Worm (Caenorhabditis elegans) whole organism, young adult: ENCODE data around the gene T26A5.2.

Experiments
- B0019.2 ChIP-seq: fragments of 200-800 bp; sonication (Bioruptor generic); conservative IDR thresholded peaks from 2 replicates; pipeline ENCODE4 v1.3.6; 2022; ENCODE audit warnings: missing genetic modification reagents, missing genetic modification characterization, missing compliant biosample characterization
- C06A6.2 ChIP-seq: fragments of 200-800 bp; sonication (Bioruptor generic); conservative IDR thresholded peaks from 2 replicates; pipeline ENCODE4 v1.3.6; 2022; ENCODE audit warnings: missing genetic modification characterization, missing compliant biosample characterization
- D2030.7 ChIP-seq: fragments of 200-800 bp; sonication (Bioruptor generic); IDR thresholded peaks from 2 replicates; pipeline ENCODE4 v1.3.6; 2022; ENCODE audit warnings: missing genetic modification reagents, missing genetic modification characterization, missing compliant biosample characterization
- F22D6.2 ChIP-seq: sonication (generic microtip); optimal IDR thresholded peaks from 2 replicates; lab custom pipeline; 2016; ENCODE audit warnings: mild to moderate bottlenecking, missing genetic modification characterization, missing compliant biosample characterization
- F52B5.7 ChIP-seq: sonication (generic microtip); optimal IDR thresholded peaks from 2 replicates; lab custom pipeline; 2016; ENCODE audit warnings: mild to moderate bottlenecking, missing genetic modification characterization, missing compliant biosample characterization
- F55B11.4 ChIP-seq: sonication (generic microtip); optimal IDR thresholded peaks from 2 replicates; lab custom pipeline; 2016; ENCODE audit warnings: missing compliant biosample characterization, missing genetic modification characterization, borderline replicate concordance; ENCODE audit not compliant: insufficient read depth
- K11D2.4 ChIP-seq: fragments of 200-800 bp; sonication (Bioruptor generic); IDR thresholded peaks from 2 replicates; pipeline ENCODE4 v1.3.6; 2022; ENCODE audit warnings: missing genetic modification reagents, missing genetic modification characterization, missing compliant biosample characterization
- T07F8.4 ChIP-seq: sonication (generic microtip); optimal IDR thresholded peaks from 2 replicates; lab custom pipeline; 2016; ENCODE audit warnings: mild to moderate bottlenecking, missing genetic modification characterization, moderate library complexity, missing compliant biosample characterization
- T26A5.8 ChIP-seq: sonication (generic microtip); optimal IDR thresholded peaks from 2 replicates; lab custom pipeline; 2016; ENCODE audit warnings: missing genetic modification characterization, missing compliant biosample characterization
- Y79H2A.3 ChIP-seq: fragments of 200-800 bp; sonication (Bioruptor generic); conservative IDR thresholded peaks from 2 replicates; pipeline ENCODE4 v1.3.6; 2022; ENCODE audit warnings: missing genetic modification reagents, missing genetic modification characterization, missing compliant biosample characterization
- aptf-3 ChIP-seq: fragments of 200-800 bp; sonication (Bioruptor generic); IDR thresholded peaks from 2 replicates; pipeline ENCODE4 v1.3.6; 2022; ENCODE audit warnings: missing genetic modification characterization, missing compliant biosample characterization
- attf-5 ChIP-seq: fragments of 200-800 bp; sonication (Bioruptor generic); optimal IDR thresholded peaks from 2 replicates; lab custom pipeline; 2018; ENCODE audit warnings: mild to moderate bottlenecking, missing genetic modification characterization, missing compliant biosample characterization
- bed-1 ChIP-seq: fragments of 200-800 bp; sonication (Bioruptor generic); IDR thresholded peaks from 2 replicates; pipeline ENCODE4 v1.3.6; 2022; ENCODE audit warnings: missing genetic modification reagents, missing genetic modification characterization, missing compliant biosample characterization
- bed-2 ChIP-seq: fragments of 200-800 bp; sonication (Bioruptor generic); IDR thresholded peaks from 2 replicates; pipeline ENCODE4 v1.3.6; 2022; ENCODE audit warnings: missing genetic modification reagents, missing genetic modification characterization, missing compliant biosample characterization
- cebp-1 ChIP-seq, 2 experiments: fragments of 200-800 bp in 1 of 2; sonication (Bioruptor generic) in 1 of 2; sonication (generic microtip) in 1 of 2; IDR thresholded peaks in 1 of 2; optimal IDR thresholded peaks in 1 of 2; 2 replicates each; pipeline versions ENCODE4 v1.3.6 to Lab custom; 2017 to 2022; ENCODE audit warnings: missing compliant biosample characterization in 2 of 2, missing genetic modification characterization in 2 of 2, mild to moderate bottlenecking in 1 of 2, missing genetic modification reagents in 1 of 2, moderate library complexity in 1 of 2
- ceh-100 ChIP-seq: fragments of 200-800 bp; sonication (Bioruptor generic); IDR thresholded peaks from 2 replicates; pipeline ENCODE4 v1.3.6; 2022; ENCODE audit warnings: missing genetic modification reagents, missing genetic modification characterization, missing compliant biosample characterization
- ceh-58 ChIP-seq: fragments of 200-800 bp; sonication (Bioruptor generic); IDR thresholded peaks from 2 replicates; pipeline ENCODE4 v1.3.6; 2022; ENCODE audit warnings: missing genetic modification characterization, missing compliant biosample characterization
- ceh-79 ChIP-seq: sonication (generic microtip); optimal IDR thresholded peaks from 2 replicates; lab custom pipeline; 2017; ENCODE audit warnings: mild to moderate bottlenecking, missing genetic modification characterization, missing compliant biosample characterization
- chd-7 ChIP-seq: sonication (generic microtip); optimal IDR thresholded peaks from 2 replicates; lab custom pipeline; 2016; ENCODE audit warnings: mild to moderate bottlenecking, missing genetic modification characterization, moderate library complexity, missing compliant biosample characterization
- die-1 ChIP-seq: sonication (generic microtip); optimal IDR thresholded peaks from 2 replicates; lab custom pipeline; 2016; ENCODE audit warnings: missing genotype, mild to moderate bottlenecking, missing genetic modification characterization, missing compliant biosample characterization
- dpff-1 ChIP-seq: sonication (generic microtip); optimal IDR thresholded peaks from 2 replicates; lab custom pipeline; 2017; ENCODE audit warnings: mild to moderate bottlenecking, missing genetic modification characterization, missing compliant biosample characterization
- dpl-1 ChIP-seq: fragments of 150-350 bp; optimal IDR thresholded peaks from 2 replicates; lab custom pipeline; 2014; ENCODE audit warnings: missing biosample characterization, missing genetic modification reagents, missing genetic modification characterization
- egrh-3 ChIP-seq: fragments of 200-800 bp; sonication (Bioruptor generic); IDR thresholded peaks from 2 replicates; pipeline ENCODE4 v1.3.6; 2022; ENCODE audit warnings: missing genetic modification reagents, missing genetic modification characterization, missing compliant biosample characterization
- ekl-4 ChIP-seq: fragments of 200-800 bp; sonication (Bioruptor generic); IDR thresholded peaks from 2 replicates; pipeline ENCODE4 v1.3.6; 2022; ENCODE audit warnings: missing genetic modification reagents, missing genetic modification characterization, missing compliant biosample characterization
- hlh-12 ChIP-seq: sonication (generic microtip); optimal IDR thresholded peaks from 2 replicates; lab custom pipeline; 2016; ENCODE audit warnings: missing genetic modification characterization, missing compliant biosample characterization
- hlh-26 ChIP-seq: fragments of 200-800 bp; sonication (Bioruptor generic); conservative IDR thresholded peaks from 2 replicates; pipeline ENCODE4 v1.3.6; 2022; ENCODE audit warnings: missing genetic modification reagents, missing genetic modification characterization, missing compliant biosample characterization
- hmg-1.2 ChIP-seq: fragments of 200-800 bp; sonication (Bioruptor generic); IDR thresholded peaks from 2 replicates; pipeline ENCODE4 v1.3.6; 2022; ENCODE audit warnings: missing genetic modification reagents, missing genetic modification characterization, missing compliant biosample characterization
- lag-1 ChIP-seq: fragments of 200-800 bp; sonication (Bioruptor generic); IDR thresholded peaks from 2 replicates; pipeline ENCODE4 v1.3.6; 2022; ENCODE audit warnings: missing genetic modification reagents, missing genetic modification characterization, missing compliant biosample characterization
- let-526 ChIP-seq: fragments of 200-800 bp; sonication (Bioruptor generic); IDR thresholded peaks from 2 replicates; pipeline ENCODE4 v1.3.6; 2022; ENCODE audit warnings: missing genetic modification reagents, missing genetic modification characterization, missing compliant biosample characterization
- lin-54 ChIP-seq: fragments of 200-800 bp; sonication (Bioruptor generic); optimal IDR thresholded peaks from 2 replicates; lab custom pipeline; 2018; ENCODE audit warnings: mild to moderate bottlenecking, missing genetic modification characterization, missing compliant biosample characterization
- mcd-1 ChIP-seq: fragments of 200-800 bp; sonication (Bioruptor generic); IDR thresholded peaks from 2 replicates; pipeline ENCODE4 v1.3.6; 2022; ENCODE audit warnings: missing genetic modification reagents, missing genetic modification characterization, missing compliant biosample characterization
- nfya-2 ChIP-seq: fragments of 200-800 bp; sonication (Bioruptor generic); IDR thresholded peaks from 2 replicates; pipeline ENCODE4 v1.3.6; 2022; ENCODE audit warnings: missing genetic modification reagents, missing genetic modification characterization, missing compliant biosample characterization
- nhr-179 ChIP-seq: sonication (generic microtip); optimal IDR thresholded peaks from 2 replicates; lab custom pipeline; 2016; ENCODE audit warnings: mild to moderate bottlenecking, missing genetic modification characterization, missing compliant biosample characterization
- pha-4 ChIP-seq: fragments of 150-350 bp; sonication (generic microtip); optimal IDR thresholded peaks from 2 replicates; lab custom pipeline; 2014; ENCODE audit warnings: missing biosample characterization, missing genetic modification reagents, missing genetic modification characterization
- rcor-1 ChIP-seq: fragments of 200-800 bp; sonication (Bioruptor generic); IDR thresholded peaks from 2 replicates; pipeline ENCODE4 v1.3.6; 2022; ENCODE audit warnings: missing genetic modification reagents, missing genetic modification characterization, missing compliant biosample characterization
- rec-8 ChIP-seq, 2 experiments: sonication (generic microtip); optimal IDR thresholded peaks; 2 replicates each; lab custom pipeline; 2016; ENCODE audit warnings: mild to moderate bottlenecking in 2 of 2, missing genetic modification characterization in 2 of 2, missing genetic modification reagents in 2 of 2, missing genotype in 2 of 2, missing biosample characterization in 1 of 2, missing compliant biosample characterization in 1 of 2, moderate library complexity in 1 of 2
- sdz-38 ChIP-seq: sonication (generic microtip); optimal IDR thresholded peaks from 2 replicates; lab custom pipeline; 2016; ENCODE audit warnings: missing genotype, missing genetic modification characterization, missing compliant biosample characterization
- snpc-1.1 ChIP-seq: sonication (generic microtip); optimal IDR thresholded peaks from 2 replicates; lab custom pipeline; 2017; ENCODE audit warnings: missing genetic modification characterization, mild to moderate bottlenecking, missing compliant biosample characterization, antibody characterized with exemption, moderate library complexity, missing genotype, missing genetic modification reagents; ENCODE audit not compliant: insufficient read depth
- snpc-1.3 ChIP-seq: sonication (generic microtip); optimal IDR thresholded peaks from 2 replicates; lab custom pipeline; 2017; ENCODE audit warnings: missing genetic modification characterization, mild to moderate bottlenecking, missing compliant biosample characterization, antibody characterized with exemption, moderate library complexity, missing genotype, missing genetic modification reagents; ENCODE audit not compliant: insufficient read depth
- snpc-3.4 ChIP-seq: sonication (generic microtip); optimal IDR thresholded peaks from 2 replicates; lab custom pipeline; 2017; ENCODE audit warnings: missing genetic modification characterization, mild to moderate bottlenecking, missing compliant biosample characterization, antibody characterized with exemption, moderate library complexity, missing genotype, missing genetic modification reagents
- snpc-4 ChIP-seq, 5 experiments: fragments of 150-350 bp in 1 of 5; sonication (generic microtip) in 4 of 5; optimal IDR thresholded peaks; 2 replicates each; lab custom pipeline; 2014 to 2018; ENCODE audit warnings: missing genetic modification characterization in 5 of 5, missing biosample characterization in 3 of 5, antibody characterized with exemption in 2 of 5, mild to moderate bottlenecking in 2 of 5, missing compliant biosample characterization in 2 of 5, missing genotype in 2 of 5, moderate library complexity in 2 of 5, missing genetic modification reagents in 1 of 5
- somi-1 ChIP-seq: fragments of 200-800 bp; sonication (Bioruptor generic); optimal IDR thresholded peaks from 2 replicates; lab custom pipeline; 2018; ENCODE audit warnings: mild to moderate bottlenecking, missing genetic modification characterization, missing compliant biosample characterization
- xnd-1 ChIP-seq: sonication (generic microtip); optimal IDR thresholded peaks from 2 replicates; lab custom pipeline; 2016; ENCODE audit warnings: missing genotype, missing genetic modification reagents, missing genetic modification characterization, missing compliant biosample characterization
- zfh-2 ChIP-seq: fragments of 200-800 bp; sonication (Bioruptor generic); conservative IDR thresholded peaks from 2 replicates; pipeline ENCODE4 v1.3.6; 2022; ENCODE audit warnings: missing genetic modification reagents, missing genetic modification characterization, missing compliant biosample characterization
- ztf-22 ChIP-seq: fragments of 200-800 bp; sonication (Bioruptor generic); optimal IDR thresholded peaks from 2 replicates; lab custom pipeline; 2018; ENCODE audit warnings: mild to moderate bottlenecking, missing genetic modification characterization, moderate library complexity, missing compliant biosample characterization
- ztf-26 ChIP-seq: sonication (generic microtip); optimal IDR thresholded peaks from 2 replicates; lab custom pipeline; 2017; ENCODE audit warnings: missing genetic modification characterization, missing compliant biosample characterization
- ztf-3 ChIP-seq: fragments of 200-800 bp; sonication (Bioruptor generic); optimal IDR thresholded peaks from 2 replicates; lab custom pipeline; 2018; ENCODE audit warnings: mild to moderate bottlenecking, missing genetic modification characterization, missing compliant biosample characterization

Gene T26A5.2

ce11 chrIII:6420995-6421404 is 46.1 kb upstream of the T26A5.2 start (continued):
- peak; percentile 97 for TF ChIP-seq zfh-2 (GFP tag; lab: Robert Waterston, UW)
- TF ChIP-seq die-1 (tag; lab: Kevin White, UChicago): no peak
- no peak for TF ChIP-seq snpc-1.3
- peak; percentile 78 for TF ChIP-seq let-526 (GFP tag; lab: Robert Waterston, UW)
- TF ChIP-seq hlh-26 (GFP tag; lab: Robert Waterston, UW): no peak
- peak; percentile 81 for TF ChIP-seq mcd-1
- TF ChIP-seq dpl-1 (GFP tag; lab: Kevin White, UChicago): no peak
- peak; percentile 78 for TF ChIP-seq F22D6.2 (tag; lab: Kevin White, UChicago)
- no peak for TF ChIP-seq T26A5.8 (tag; lab: Kevin White, UChicago)
- peak; percentile 92 for TF ChIP-seq ekl-4
- TF ChIP-seq snpc-3.4 (tag; lab: Kevin White, UChicago): no peak
- no peak for TF ChIP-seq pha-4 (tag; lab: Kevin White, UChicago)
- TF ChIP-seq somi-1 (GFP tag; lab: Kevin White, UChicago): peak; percentile 88
- TF ChIP-seq nfya-2: no peak
- no peak for TF ChIP-seq nhr-179 (tag; lab: Kevin White, UChicago)
- peak; percentile 88 for TF ChIP-seq ztf-26 (tag; lab: Kevin White, UChicago)
- TF ChIP-seq T07F8.4 (tag; lab: Kevin White, UChicago): peak; percentile 5
- TF ChIP-seq ztf-3 (GFP tag; lab: Kevin White, UChicago): peak; percentile 63
- TF ChIP-seq attf-5 (GFP tag; lab: Kevin White, UChicago): peak; percentile 64
- TF ChIP-seq lag-1 (GFP tag; lab: Robert Waterston, UW): no peak
- no peak for TF ChIP-seq F52B5.7
- TF ChIP-seq bed-2 (GFP tag; lab: Robert Waterston, UW): no peak
- no peak for TF ChIP-seq ceh-58
- peak; percentile 99 for TF ChIP-seq hmg-1.2 (GFP tag; lab: Robert Waterston, UW)
- TF ChIP-seq rec-8 (tag; optimal IDR thresholded peaks at IDR 0.05; lab: Kevin White, UChicago): no peak
- TF ChIP-seq F55B11.4: no peak
- no peak for TF ChIP-seq dpff-1 (tag; lab: Kevin White, UChicago)
- peak; percentile 41; the same call in 1 of the 2 replicates for TF ChIP-seq rcor-1 (GFP tag; lab: Robert Waterston, UW)
- TF ChIP-seq B0019.2 (GFP tag; lab: Robert Waterston, UW): no peak
- TF ChIP-seq chd-7 (tag; lab: Kevin White, UChicago): peak; percentile 86
- TF ChIP-seq snpc-4 (GFP tag; optimal IDR thresholded peaks at IDR 0.05; lab: Kevin White, UChicago): no peak
- TF ChIP-seq snpc-4 (tag; optimal IDR thresholded peaks at IDR 0.05; lab: Kevin White, UChicago): peak in 2 of 4 experiments; percentile 56 to 60
- no peak for TF ChIP-seq sdz-38 (tag; lab: Kevin White, UChicago)
- no peak for TF ChIP-seq D2030.7 (GFP tag; lab: Robert Waterston, UW)
- TF ChIP-seq egrh-3: no peak
- peak; percentile 71 for TF ChIP-seq lin-54 (GFP tag; lab: Kevin White, UChicago)
- TF ChIP-seq ceh-79 (tag; lab: Kevin White, UChicago): no peak
- TF ChIP-seq K11D2.4 (GFP tag; lab: Robert Waterston, UW): peak; percentile 85
- no peak for TF ChIP-seq Y79H2A.3
- TF ChIP-seq ztf-22 (GFP tag; lab: Kevin White, UChicago): peak; percentile 60
- no peak for TF ChIP-seq xnd-1
- no peak for TF ChIP-seq bed-1
- no peak for TF ChIP-seq snpc-1.1 (tag; lab: Kevin White, UChicago)
- peak; percentile 86 for TF ChIP-seq C06A6.2 (GFP tag; lab: Robert Waterston, UW)
- 0 out of 2 replicates have a peak, but pooled peaks have one; percentile 7 for TF ChIP-seq cebp-1 (GFP tag; IDR thresholded peaks at IDR 0.05; lab: Robert Waterston, UW)
- peak; percentile 88 for TF ChIP-seq cebp-1 (tag; optimal IDR thresholded peaks at IDR 0.05; lab: Kevin White, UChicago)
- no peak for TF ChIP-seq hlh-12
- no peak for TF ChIP-seq aptf-3 (GFP tag; lab: Robert Waterston, UW)
- peak; percentile 51 for TF ChIP-seq ceh-100
